Worm (Caenorhabditis elegans): ENCODE results near the gene C05B5.1.

DNA sequence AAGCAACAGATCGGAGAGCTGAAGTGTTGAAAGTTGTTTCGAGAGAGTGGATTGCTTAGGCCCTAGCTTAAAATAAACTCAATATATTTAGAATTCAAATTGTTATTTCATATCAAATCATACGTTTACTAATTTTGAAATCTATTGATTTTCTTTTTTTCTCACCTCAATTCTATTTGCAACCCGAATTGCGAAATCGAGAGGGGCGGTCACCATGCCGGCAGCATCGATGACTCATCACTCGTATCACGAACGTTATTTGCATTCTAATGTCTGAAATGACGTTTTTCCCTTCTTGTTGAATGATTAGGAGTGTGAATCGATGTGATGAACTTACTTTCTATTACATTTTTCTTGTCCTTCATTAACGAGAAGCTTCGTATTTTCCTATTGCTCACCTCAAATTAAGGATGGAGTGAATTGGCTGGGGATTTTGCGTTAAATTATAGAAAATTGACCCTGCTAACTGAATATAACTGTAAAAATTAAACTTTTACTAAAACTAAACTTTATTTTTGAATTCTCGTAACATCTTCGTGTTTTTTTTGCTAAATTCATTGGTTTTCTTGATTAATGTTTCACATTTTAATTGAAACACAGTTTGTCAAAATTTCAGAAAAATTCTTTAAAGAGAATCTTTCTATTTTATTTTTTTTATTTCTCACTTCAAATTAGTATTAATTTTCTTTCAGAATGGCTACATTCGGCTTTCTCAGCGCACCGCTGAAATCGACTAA is 31.4 kb downstream of the C05B5.1 start, which contains the start of gene alx-1:
- no peak for TF ChIP-seq elt-1 (tag; optimal IDR thresholded peaks at IDR 0.05)
- no peak for TF ChIP-seq dmd-4 (tag; optimal IDR thresholded peaks at IDR 0.05)
- TF ChIP-seq ztf-4 (tag; optimal IDR thresholded peaks at IDR 0.05): no peak
